Fruit fly (Drosophila melanogaster): ENCODE measurements around the gene CG46026.

Gene CG46026

DNA sequence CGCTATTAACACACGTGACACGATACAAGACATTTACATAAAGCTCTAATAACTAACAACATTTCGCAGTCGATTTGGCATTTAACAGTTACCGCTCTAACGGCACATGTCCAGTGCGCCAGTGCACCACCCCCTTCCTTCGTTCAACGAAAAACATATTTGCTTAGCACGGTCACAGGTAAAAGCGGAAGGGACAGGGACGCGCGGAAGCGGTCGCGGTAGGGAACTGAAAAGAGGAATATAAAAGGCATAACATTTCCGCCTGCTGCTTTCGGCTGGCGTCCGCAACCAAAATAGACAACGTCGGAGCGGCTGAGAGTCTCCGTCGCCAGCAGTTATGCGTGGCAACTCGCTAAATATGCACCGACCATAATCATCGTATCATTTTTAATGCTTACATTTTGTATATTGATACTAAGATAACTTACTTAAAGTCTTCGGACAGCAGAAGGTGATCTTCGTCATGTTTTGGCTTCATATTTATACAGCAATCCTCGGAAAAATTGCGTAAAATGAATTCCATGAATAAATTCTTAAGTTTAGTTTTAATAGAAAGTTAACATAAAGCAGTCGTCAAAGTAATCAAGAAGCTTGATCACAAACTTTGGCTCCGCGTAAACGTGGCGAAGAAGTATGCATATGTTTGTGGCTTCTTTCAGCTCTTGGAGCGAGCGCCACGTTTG lies 45.2 kb downstream of the CG46026 start (continued):
- TF ChIP-seq vri (GFP tag; optimal IDR thresholded peaks at IDR 0.05) (no peak), Ets21C (GFP tag; optimal IDR thresholded peaks at IDR 0.05) (no peak), pdm3 (GFP tag; optimal IDR thresholded peaks at IDR 0.05) (peak; percentile 47), salr (GFP tag; optimal IDR thresholded peaks at IDR 0.05) (peak in 1 of 2 experiments; percentile 54), CG11294 (GFP tag; IDR thresholded peaks at IDR 0.05) (no peak), fd59A (GFP tag; optimal IDR thresholded peaks at IDR 0.05) (no peak), Blimp-1 (GFP tag; optimal IDR thresholded peaks at IDR 0.05) (no peak), CG6808 (GFP tag; optimal IDR thresholded peaks at IDR 0.05) (peak; percentile 42), Eip75B (GFP tag; optimal IDR thresholded peaks at IDR 0.05) (peak; percentile 4), eg (GFP tag; IDR thresholded peaks at IDR 0.05) (peak; percentile 52; the same call in 2 of the 3 replicates), dac (GFP tag; optimal IDR thresholded peaks at IDR 0.05) (peak; percentile 37), CG11902 (GFP tag; optimal IDR thresholded peaks at IDR 0.05) (no peak), CG34406 (GFP tag; optimal IDR thresholded peaks at IDR 0.05) (no peak), Hr38 (GFP tag; optimal IDR thresholded peaks at IDR 0.05) (no peak), CG3032 (tag; optimal IDR thresholded peaks at IDR 0.05) (peak; percentile 42), Smox (GFP tag; optimal IDR thresholded peaks at IDR 0.05) (no peak), CG8632 (GFP tag; optimal IDR thresholded peaks at IDR 0.05) (no peak), OdsH (GFP tag; optimal IDR thresholded peaks at IDR 0.05) (peak; percentile 52), CG10631 (GFP tag; optimal IDR thresholded peaks at IDR 0.05) (peak; percentile 14), CG8119 (GFP tag; IDR thresholded peaks at IDR 0.05) (peak; percentile 69), Met (GFP tag; optimal IDR thresholded peaks at IDR 0.05) (no peak), CG4318 (GFP tag; optimal IDR thresholded peaks at IDR 0.05) (peak; percentile 45), CG10669 (GFP tag; optimal IDR thresholded peaks at IDR 0.05) (peak; percentile 39), CG6276 (GFP tag; optimal IDR thresholded peaks at IDR 0.05) (peak; percentile 64), Hr39 (GFP tag; optimal IDR thresholded peaks at IDR 0.05) (peak; percentile 9), achi (GFP tag; optimal IDR thresholded peaks at IDR 0.05) (peak; percentile 39), topi (GFP tag; optimal IDR thresholded peaks at IDR 0.05) (no peak), Eip93F (GFP tag; optimal IDR thresholded peaks at IDR 0.05) (no peak), acj6 (GFP tag; optimal IDR thresholded peaks at IDR 0.05) (peak; percentile 49), CG3919 (GFP tag; optimal IDR thresholded peaks at IDR 0.05) (peak; percentile 24), CG15336 (GFP tag; IDR thresholded peaks at IDR 0.05) (peak; percentile 73)

DNA sequence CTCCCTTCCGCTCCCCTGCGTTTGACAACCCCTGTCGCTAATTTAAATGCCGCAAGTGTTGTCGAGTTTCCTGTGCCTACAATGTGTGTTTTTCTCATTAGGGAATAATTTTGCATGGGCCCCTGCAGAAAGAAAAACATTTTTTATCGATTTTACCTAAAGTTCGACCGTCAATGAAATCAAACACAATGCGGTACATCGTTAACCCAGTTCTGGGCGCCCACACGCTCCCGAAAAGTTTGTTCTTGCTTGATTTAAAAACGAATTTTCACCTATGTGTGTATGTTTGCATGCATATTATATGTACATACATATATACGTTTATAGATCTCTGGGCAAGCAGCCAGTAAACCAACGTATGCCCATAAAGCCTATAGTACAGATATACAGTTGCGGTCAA lies 45.8 kb downstream of the CG46026 start:
- TF ChIP-seq CG9139 (GFP tag; optimal IDR thresholded peaks at IDR 0.05) (no peak), fkh (GFP tag; optimal IDR thresholded peaks at IDR 0.05) (no peak), esn (GFP tag; optimal IDR thresholded peaks at IDR 0.05) (no peak), CG6276 (GFP tag; optimal IDR thresholded peaks at IDR 0.05) (no peak), ss (GFP tag; optimal IDR thresholded peaks at IDR 0.05) (no peak), Blimp-1 (GFP tag; optimal IDR thresholded peaks at IDR 0.05) (no peak), CG15336 (GFP tag; IDR thresholded peaks at IDR 0.05) (no peak), Ets21C (GFP tag; optimal IDR thresholded peaks at IDR 0.05) (no peak), spab (GFP tag; optimal IDR thresholded peaks at IDR 0.05) (no peak), OdsH (GFP tag; optimal IDR thresholded peaks at IDR 0.05) (no peak)

DNA sequence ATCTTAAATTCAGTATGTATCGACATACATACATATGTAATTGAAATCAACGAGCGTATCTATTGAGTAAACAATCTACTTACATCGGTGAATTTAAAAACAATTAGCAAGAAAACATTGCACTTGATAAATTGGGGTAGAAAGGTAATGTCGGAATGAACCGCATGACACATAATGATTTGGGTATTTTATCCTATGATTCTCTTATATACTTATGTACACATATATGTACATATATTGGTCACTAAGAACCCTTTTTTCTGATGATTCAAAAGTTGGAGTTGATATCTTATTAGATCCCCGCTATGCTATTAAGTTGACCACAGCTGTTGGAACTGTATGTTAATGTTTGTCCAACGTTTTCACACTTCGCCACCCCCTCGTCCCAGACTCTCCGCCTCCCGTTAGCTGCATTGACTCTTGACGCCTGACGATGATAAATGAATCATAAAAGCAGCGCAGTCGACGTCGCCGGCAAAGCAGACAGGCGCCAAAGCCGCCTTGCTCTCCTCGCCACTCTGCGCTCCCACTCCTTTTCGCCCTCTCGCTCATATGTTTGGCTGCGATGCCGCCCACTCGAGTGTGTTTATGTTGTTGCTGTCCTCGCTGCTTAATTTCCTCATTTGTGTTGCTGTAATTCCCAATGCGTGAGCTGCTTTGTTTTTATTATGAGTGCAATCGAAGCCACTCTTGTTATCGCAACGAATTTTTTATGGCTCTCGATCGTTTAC lies 46.4 kb downstream of the CG46026 start:
- TF ChIP-seq CG6276 (GFP tag; optimal IDR thresholded peaks at IDR 0.05) (peak; percentile 64), net (GFP tag; optimal IDR thresholded peaks at IDR 0.05) (peak; percentile 31), esn (GFP tag; optimal IDR thresholded peaks at IDR 0.05) (peak; percentile 42), CG34406 (GFP tag; optimal IDR thresholded peaks at IDR 0.05) (peak; percentile 22), Eip75B (GFP tag; optimal IDR thresholded peaks at IDR 0.05) (peak; percentile 48), Sox102F (GFP tag; optimal IDR thresholded peaks at IDR 0.05) (peak; percentile 7), CG6854 (GFP tag; optimal IDR thresholded peaks at IDR 0.05) (no peak), dsx (GFP tag; optimal IDR thresholded peaks at IDR 0.05; ENCODE audit: poor library complexity, severe bottlenecking) (no peak), CG15336 (GFP tag; IDR thresholded peaks at IDR 0.05) (peak; percentile 47; the same call in 1 of the 2 replicates), Gug (GFP tag; IDR thresholded peaks at IDR 0.05) (peak; percentile 44; the same call in 1 of the 2 replicates), CG3032 (tag; optimal IDR thresholded peaks at IDR 0.05) (peak; percentile 11), Eip78C (GFP tag) (peak; percentile 88), eg (GFP tag; IDR thresholded peaks at IDR 0.05) (peak; percentile 53; the same call in 1 of the 3 replicates), lz (GFP tag; optimal IDR thresholded peaks at IDR 0.05) (peak; percentile 18), fkh (GFP tag; optimal IDR thresholded peaks at IDR 0.05) (peak; percentile 69), Hr4 (GFP tag; optimal IDR thresholded peaks at IDR 0.05) (peak; percentile 63), CG8119 (GFP tag; IDR thresholded peaks at IDR 0.05) (peak; percentile 56; the same call in 1 of the 3 replicates), achi (GFP tag; optimal IDR thresholded peaks at IDR 0.05) (peak; percentile 37), acj6 (GFP tag; optimal IDR thresholded peaks at IDR 0.05) (peak; percentile 56), CG10669 (GFP tag; optimal IDR thresholded peaks at IDR 0.05) (peak; percentile 31)
